Worm (Caenorhabditis elegans) whole organism, L2 larva: ENCODE data around the gene nhr-26.

Source experiments
- ama-1 ChIP-seq: fragments of 150-350 bp; optimal IDR thresholded peaks from 2 replicates; lab custom pipeline; 2018; ENCODE audit warnings: inconsistent platforms
- egl-27 ChIP-seq: sonication (generic microtip); optimal IDR thresholded peaks from 3 replicates; lab custom pipeline; 2017; ENCODE audit warnings: missing biosample characterization, missing genetic modification reagents, missing genetic modification characterization
- mdl-1 ChIP-seq, 2 experiments: fragments of 150-350 bp in 1 of 2; sonication (generic microtip) in 1 of 2; optimal IDR thresholded peaks; 2 replicates each; lab custom pipeline; 2017; ENCODE audit warnings: missing biosample characterization in 2 of 2, missing genetic modification characterization in 2 of 2
- nhr-12 ChIP-seq: fragments of 150-350 bp; optimal IDR thresholded peaks from 2 replicates; lab custom pipeline; 2014; ENCODE audit warnings: missing biosample characterization, missing genetic modification characterization
- nhr-6 ChIP-seq: fragments of 150-350 bp; optimal IDR thresholded peaks from 2 replicates; lab custom pipeline; 2014; ENCODE audit warnings: missing biosample characterization, missing genetic modification characterization
- ztf-4 ChIP-seq: fragments of 150-350 bp; optimal IDR thresholded peaks from 2 replicates; lab custom pipeline; 2014; ENCODE audit warnings: missing biosample characterization, missing genetic modification characterization

DNA sequence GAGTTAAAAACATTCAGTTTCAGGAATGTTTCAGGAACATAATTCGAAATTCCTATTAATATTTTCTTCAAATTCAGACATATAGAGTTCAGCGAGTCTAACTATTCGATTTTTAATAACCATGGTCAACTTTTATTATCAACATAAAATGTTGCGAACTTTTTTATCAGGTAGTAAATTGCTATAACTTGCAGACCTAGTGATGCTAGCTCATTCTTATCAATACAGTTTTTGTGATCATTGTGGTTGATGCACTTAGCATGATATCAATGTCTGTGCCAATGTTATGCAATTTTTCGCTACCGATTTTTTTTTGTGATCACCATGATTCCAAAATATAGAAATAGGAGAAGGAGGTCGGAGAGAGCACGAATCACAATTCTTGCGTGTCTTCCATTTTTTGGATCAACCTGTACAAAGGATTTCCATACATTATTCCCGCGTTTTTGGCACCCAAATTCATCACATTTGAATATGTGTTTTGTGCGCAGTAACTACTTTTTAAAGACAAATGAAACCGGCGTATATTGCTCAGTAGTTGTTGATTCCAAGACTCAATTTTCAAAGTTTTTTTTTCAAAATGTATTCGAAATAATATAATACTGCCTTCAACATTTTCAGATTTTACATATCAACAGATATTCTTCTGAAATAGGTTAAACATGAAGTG is 31.1 kb upstream of the nhr-26 start, which contains the start of gene pgp-12:
- TF ChIP-seq mdl-1 (tag; optimal IDR thresholded peaks at IDR 0.05; lab: Kevin White, UChicago) = no peak
- TF ChIP-seq ama-1 (lab: Kevin White, UChicago) = no peak
- TF ChIP-seq nhr-6 (tag; lab: Kevin White, UChicago) = no peak
- TF ChIP-seq nhr-12 (tag; lab: Kevin White, UChicago) = no peak
- TF ChIP-seq egl-27 (tag; lab: Kevin White, UChicago) = no peak
- TF ChIP-seq ztf-4 (tag; lab: Kevin White, UChicago) = no peak
